Worm (Caenorhabditis elegans) whole organism, L2 larva: Measurements from ENCODE around the gene twk-32.
A peak's percentile ranks its signal among the peaks of the same experiment; 100 is the strongest.

Experiments
- C34F6.9 ChIP-seq: fragments of 150-350 bp; optimal IDR thresholded peaks from 2 replicates; lab custom pipeline; 2014; ENCODE audit warnings: missing biosample characterization, missing genetic modification characterization
- F13H6.1 ChIP-seq: sonication (generic microtip); optimal IDR thresholded peaks from 2 replicates; lab custom pipeline; 2016; ENCODE audit warnings: missing genetic modification characterization, missing compliant biosample characterization
- R02D3.7 ChIP-seq: fragments of 150-350 bp; optimal IDR thresholded peaks from 2 replicates; lab custom pipeline; 2014; ENCODE audit warnings: missing biosample characterization, missing genetic modification characterization
- Y55F3AM.14 ChIP-seq: fragments of 200-800 bp; sonication (Bioruptor generic); optimal IDR thresholded peaks from 2 replicates; lab custom pipeline; 2018; ENCODE audit warnings: mild to moderate bottlenecking, missing genetic modification characterization, missing compliant biosample characterization
- ZK546.5 ChIP-seq: sonication (generic microtip); optimal IDR thresholded peaks from 2 replicates; lab custom pipeline; 2017; ENCODE audit warnings: missing biosample characterization, missing genetic modification characterization
- blmp-1 ChIP-seq: sonication (generic microtip); optimal IDR thresholded peaks from 2 replicates; lab custom pipeline; 2017; ENCODE audit warnings: missing genetic modification characterization, mild to moderate bottlenecking, missing compliant biosample characterization, antibody characterized with exemption, moderate library complexity; ENCODE audit not compliant: insufficient read depth
- ceh-82 ChIP-seq: fragments of 150-350 bp; optimal IDR thresholded peaks from 2 replicates; lab custom pipeline; 2014; ENCODE audit warnings: missing biosample characterization, missing genetic modification characterization
- elt-3 ChIP-seq: sonication (generic microtip); optimal IDR thresholded peaks from 2 replicates; lab custom pipeline; 2017; ENCODE audit warnings: missing biosample characterization, missing genetic modification characterization
- fos-1 ChIP-seq: fragments of 150-350 bp; optimal IDR thresholded peaks from 2 replicates; lab custom pipeline; 2014; ENCODE audit warnings: missing biosample characterization, missing genetic modification characterization
- gmeb-1 ChIP-seq: fragments of 150-350 bp; optimal IDR thresholded peaks from 2 replicates; lab custom pipeline; 2014; ENCODE audit warnings: missing biosample characterization, missing genetic modification characterization
- lin-11 ChIP-seq: fragments of 150-350 bp; sonication (generic microtip); optimal IDR thresholded peaks from 2 replicates; lab custom pipeline; 2014; ENCODE audit warnings: missing biosample characterization, missing genetic modification characterization, inconsistent platforms, mixed read lengths
- lsy-2 ChIP-seq, 2 experiments: fragments of 150-350 bp in 1 of 2; sonication (generic microtip) in 1 of 2; optimal IDR thresholded peaks; 2 replicates each; lab custom pipeline; 2014 to 2017; ENCODE audit warnings: missing biosample characterization in 2 of 2, missing genetic modification characterization in 2 of 2
- mab-5 ChIP-seq: fragments of 150-350 bp; optimal IDR thresholded peaks from 2 replicates; lab custom pipeline; 2014; ENCODE audit warnings: missing biosample characterization, missing genetic modification characterization
- mbf-1 ChIP-seq: sonication (generic microtip); optimal IDR thresholded peaks from 2 replicates; lab custom pipeline; 2017; ENCODE audit warnings: missing biosample characterization, missing genetic modification characterization
- mdl-1 ChIP-seq, 2 experiments: fragments of 150-350 bp in 1 of 2; sonication (generic microtip) in 1 of 2; optimal IDR thresholded peaks; 2 replicates each; lab custom pipeline; 2017; ENCODE audit warnings: missing biosample characterization in 2 of 2, missing genetic modification characterization in 2 of 2
- nhr-10 ChIP-seq: sonication (generic microtip); optimal IDR thresholded peaks from 2 replicates; lab custom pipeline; 2017; ENCODE audit warnings: missing biosample characterization, missing genetic modification characterization
- nhr-11 ChIP-seq: fragments of 150-350 bp; optimal IDR thresholded peaks from 2 replicates; lab custom pipeline; 2014; ENCODE audit warnings: missing biosample characterization, missing genetic modification characterization
- nhr-23 ChIP-seq: fragments of 150-350 bp; optimal IDR thresholded peaks from 2 replicates; lab custom pipeline; 2014; ENCODE audit warnings: missing biosample characterization, missing genetic modification reagents, missing genetic modification characterization
- nhr-237 ChIP-seq: fragments of 150-350 bp; optimal IDR thresholded peaks from 2 replicates; lab custom pipeline; 2014; ENCODE audit warnings: missing biosample characterization, missing genetic modification characterization
- nhr-25 ChIP-seq: fragments of 150-350 bp; sonication (generic microtip); optimal IDR thresholded peaks from 3 replicates; lab custom pipeline; 2014; ENCODE audit warnings: missing biosample characterization, missing genetic modification characterization
- peb-1 ChIP-seq: fragments of 150-350 bp; optimal IDR thresholded peaks from 2 replicates; lab custom pipeline; 2014; ENCODE audit warnings: missing biosample characterization, missing genetic modification characterization
- sem-4 ChIP-seq: fragments of 150-350 bp; optimal IDR thresholded peaks from 2 replicates; lab custom pipeline; 2014; ENCODE audit warnings: missing biosample characterization, missing genetic modification reagents, missing genetic modification characterization
- skn-1 ChIP-seq: sonication (generic microtip); optimal IDR thresholded peaks from 2 replicates; lab custom pipeline; 2017; ENCODE audit warnings: missing biosample characterization, missing genetic modification characterization
- sma-3 ChIP-seq: sonication (generic microtip); optimal IDR thresholded peaks from 2 replicates; lab custom pipeline; 2016; ENCODE audit warnings: missing genetic modification reagents, missing genetic modification characterization, missing compliant biosample characterization
- sma-9 ChIP-seq, 2 experiments: fragments of 150-350 bp in 1 of 2; sonication (generic microtip) in 1 of 2; optimal IDR thresholded peaks; 2 replicates each; lab custom pipeline; 2014 to 2016; ENCODE audit warnings: missing genetic modification characterization in 2 of 2, mild to moderate bottlenecking in 1 of 2, missing biosample characterization in 1 of 2, missing compliant biosample characterization in 1 of 2, missing genetic modification reagents in 1 of 2, moderate library complexity in 1 of 2
- snpc-4 ChIP-seq: fragments of 150-350 bp; optimal IDR thresholded peaks from 2 replicates; lab custom pipeline; 2014; ENCODE audit warnings: missing biosample characterization, missing genetic modification characterization
- unc-62 ChIP-seq: fragments of 150-350 bp; optimal IDR thresholded peaks from 2 replicates; lab custom pipeline; 2014; ENCODE audit warnings: missing biosample characterization, missing genetic modification reagents, missing genetic modification characterization
- zag-1 ChIP-seq: fragments of 150-350 bp; optimal IDR thresholded peaks from 2 replicates; lab custom pipeline; 2014; ENCODE audit warnings: missing biosample characterization, missing genetic modification characterization
- ztf-1 ChIP-seq: fragments of 200-800 bp; sonication (Bioruptor generic); conservative IDR thresholded peaks from 2 replicates; pipeline ENCODE4 v1.3.6; 2022; ENCODE audit warnings: missing genetic modification characterization, missing compliant biosample characterization
- ztf-11 ChIP-seq: sonication (generic microtip); optimal IDR thresholded peaks from 2 replicates; lab custom pipeline; 2017; ENCODE audit warnings: missing biosample characterization, missing genetic modification characterization
- ztf-4 ChIP-seq: fragments of 150-350 bp; optimal IDR thresholded peaks from 2 replicates; lab custom pipeline; 2014; ENCODE audit warnings: missing biosample characterization, missing genetic modification characterization

Gene twk-32

ce11 chrV:13796246-13796776 is at the start of gene twk-32:
Gene twk-32, plus strand, starts transcription at chrV:13796641.
- TF ChIP-seq R02D3.7 (tag; lab: Kevin White, UChicago), result no peak
- TF ChIP-seq mdl-1 (tag; optimal IDR thresholded peaks at IDR 0.05; lab: Kevin White, UChicago), result no peak
- no peak for TF ChIP-seq mbf-1 (tag; lab: Kevin White, UChicago)
- no peak for TF ChIP-seq ztf-11
- no peak for TF ChIP-seq nhr-11
- no peak for TF ChIP-seq lin-11
- TF ChIP-seq ztf-4 (tag; lab: Kevin White, UChicago), result no peak
- no peak for TF ChIP-seq blmp-1
- no peak for TF ChIP-seq nhr-237
- TF ChIP-seq C34F6.9 (tag; lab: Kevin White, UChicago), result no peak
- no peak for TF ChIP-seq ceh-82 (tag; lab: Kevin White, UChicago)
- TF ChIP-seq nhr-25 (tag; lab: Kevin White, UChicago), result no peak
- no peak for TF ChIP-seq Y55F3AM.14 (GFP tag; lab: Kevin White, UChicago)

- no peak for TF ChIP-seq unc-62 (GFP tag; lab: Kevin White, UChicago)
- TF ChIP-seq ceh-82 (tag; lab: Kevin White, UChicago), result no peak
- no peak for TF ChIP-seq F13H6.1
- TF ChIP-seq ZK546.5 (tag; lab: Kevin White, UChicago), result no peak
- TF ChIP-seq nhr-10 (tag; lab: Kevin White, UChicago), result no peak
- no peak for TF ChIP-seq C34F6.9 (tag; lab: Kevin White, UChicago)
These were observed 47.8 kb upstream of the twk-32 start, which contains the start of gene F35E12.10 for ce11 chrV:13748658-13749057. Gene F35E12.10, minus strand, starts transcription at chrV:13748758.

- peak; percentile 37 for TF ChIP-seq sma-9 (GFP tag; optimal IDR thresholded peaks at IDR 0.05; lab: Kevin White, UChicago)
- no peak for TF ChIP-seq sma-9 (tag; optimal IDR thresholded peaks at IDR 0.05; lab: Kevin White, UChicago)
- TF ChIP-seq snpc-4 (tag; lab: Kevin White, UChicago), result no peak
- peak; percentile 63 for TF ChIP-seq fos-1 (tag; lab: Kevin White, UChicago)
- TF ChIP-seq mdl-1 (tag; optimal IDR thresholded peaks at IDR 0.05; lab: Kevin White, UChicago), result no peak
- no peak for TF ChIP-seq lsy-2 (tag; optimal IDR thresholded peaks at IDR 0.05; lab: Kevin White, UChicago)
These were observed 44.6 kb upstream of the twk-32 start, which contains the start of gene cld-9 for ce11 chrV:13751811-13752210. Gene cld-9, minus strand, starts transcription at chrV:13751891.

- no peak for TF ChIP-seq elt-3
- no peak for TF ChIP-seq lsy-2 (tag; optimal IDR thresholded peaks at IDR 0.05; lab: Kevin White, UChicago)
- TF ChIP-seq sem-4 (tag; lab: Kevin White, UChicago), result no peak
- TF ChIP-seq mbf-1 (tag; lab: Kevin White, UChicago), result no peak
- TF ChIP-seq F13H6.1, result no peak
- no peak for TF ChIP-seq nhr-237
- TF ChIP-seq zag-1 (tag; lab: Kevin White, UChicago), result no peak
- no peak for TF ChIP-seq nhr-23 (tag; lab: Kevin White, UChicago)
- no peak for TF ChIP-seq sma-3
These were observed 43.0 kb upstream of the twk-32 start, which contains the start of gene F20G2.1 for ce11 chrV:13753481-13753880. Gene F20G2.1, minus strand, starts transcription at chrV:13753581.

ce11 chrV:13756359-13757091 is 39.9 kb upstream of the twk-32 start, which contains the start of gene F20G2.2:
Gene F20G2.2, minus strand, starts transcription at chrV:13756409.
- TF ChIP-seq peb-1 (tag; lab: Kevin White, UChicago), result no peak
- TF ChIP-seq fos-1 (tag; lab: Kevin White, UChicago), result peak; percentile 32
- no peak for TF ChIP-seq ztf-1 (GFP tag; lab: Robert Waterston, UW)
- TF ChIP-seq ZK546.5 (tag; lab: Kevin White, UChicago), result no peak
- no peak for TF ChIP-seq mab-5
- peak; percentile 30 for TF ChIP-seq C34F6.9 (tag; lab: Kevin White, UChicago)
- TF ChIP-seq sma-9 (GFP tag; optimal IDR thresholded peaks at IDR 0.05; lab: Kevin White, UChicago), result peak; percentile 13
- no peak for TF ChIP-seq sma-9 (tag; optimal IDR thresholded peaks at IDR 0.05; lab: Kevin White, UChicago)
- peak; percentile 54 for TF ChIP-seq skn-1 (tag; lab: Kevin White, UChicago)
- TF ChIP-seq gmeb-1 (tag; lab: Kevin White, UChicago), result no peak
- TF ChIP-seq nhr-237, result no peak
- TF ChIP-seq nhr-25 (tag; lab: Kevin White, UChicago), result peak; percentile 11
- TF ChIP-seq elt-3, result no peak
- no peak for TF ChIP-seq mdl-1 (tag; optimal IDR thresholded peaks at IDR 0.05; lab: Kevin White, UChicago)
- no peak for TF ChIP-seq R02D3.7 (tag; lab: Kevin White, UChicago)
- TF ChIP-seq nhr-11, result no peak
- TF ChIP-seq F13H6.1, result peak; percentile 12
- no peak for TF ChIP-seq ztf-4 (tag; lab: Kevin White, UChicago)
